Fruit fly (Drosophila melanogaster): ENCODE results near the gene Ptp69D.

The Ptp69D gene

DNA sequence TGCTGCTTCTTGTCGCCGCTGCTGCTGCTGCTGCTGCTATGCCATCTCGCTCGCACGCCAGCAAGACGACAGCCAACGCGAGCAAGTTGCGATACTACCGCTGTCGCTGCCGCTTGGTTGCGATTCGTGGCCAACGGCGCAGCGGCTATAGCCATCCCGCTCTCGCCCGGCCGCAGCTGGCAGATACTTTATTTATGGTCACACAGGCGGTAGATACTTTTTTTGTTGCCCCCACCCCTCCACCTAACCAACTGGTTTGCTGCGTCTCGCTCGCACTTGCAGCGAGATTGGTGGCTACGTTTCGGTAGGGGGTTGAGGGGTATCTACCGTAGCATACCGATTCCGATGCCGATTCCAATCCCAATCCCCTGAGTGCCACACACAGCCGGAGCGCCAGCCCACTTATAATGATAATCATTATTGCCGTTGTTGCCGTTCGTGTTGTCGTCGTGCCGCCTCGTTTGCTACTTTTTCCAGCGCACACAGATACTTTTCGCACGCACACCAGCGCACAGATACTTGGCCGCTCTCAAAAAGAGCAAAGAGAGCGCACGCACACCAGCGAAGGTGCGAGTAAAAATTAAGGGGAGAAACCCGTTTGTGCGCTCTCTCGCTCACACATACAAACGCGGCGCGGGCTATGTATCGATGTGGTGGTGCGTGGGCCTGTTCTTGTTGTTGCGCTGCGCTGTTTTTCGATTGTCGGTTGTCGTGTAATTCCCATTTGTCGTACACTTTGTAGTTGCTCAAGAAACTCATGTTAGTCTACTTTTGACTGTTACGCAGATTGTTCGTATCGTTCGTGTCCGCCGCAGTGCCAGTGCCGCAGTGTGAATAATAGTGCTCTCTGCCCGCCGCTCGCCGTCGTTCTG is 41.6 kb upstream of the Ptp69D start, which contains the start of gene mirr (continued):
- TF ChIP-seq OdsH (GFP tag; optimal IDR thresholded peaks at IDR 0.05) (no peak), CG11902 (GFP tag; optimal IDR thresholded peaks at IDR 0.05) (no peak), Sox102F (GFP tag; optimal IDR thresholded peaks at IDR 0.05) (peak; percentile 32), CG16779 (tag; optimal IDR thresholded peaks at IDR 0.05) (no peak), CG8632 (GFP tag; optimal IDR thresholded peaks at IDR 0.05) (no peak), Eip78C (GFP tag) (no peak), Smox (GFP tag; optimal IDR thresholded peaks at IDR 0.05) (no peak), CG15336 (GFP tag; IDR thresholded peaks at IDR 0.05) (no peak), CG31627 (GFP tag; optimal IDR thresholded peaks at IDR 0.05) (no peak), salr (GFP tag; optimal IDR thresholded peaks at IDR 0.05) (peak; percentile 2 to 9), lz (GFP tag; optimal IDR thresholded peaks at IDR 0.05) (no peak), Hr38 (GFP tag; optimal IDR thresholded peaks at IDR 0.05) (no peak), acj6 (GFP tag; optimal IDR thresholded peaks at IDR 0.05) (no peak), Met (GFP tag; optimal IDR thresholded peaks at IDR 0.05) (peak; percentile 13), CG6792 (GFP tag; optimal IDR thresholded peaks at IDR 0.05) (no peak), Hr4 (GFP tag; optimal IDR thresholded peaks at IDR 0.05) (no peak), CG6163 (GFP tag; IDR thresholded peaks at IDR 0.05) (peak; percentile 46; the same call in 2 of the 3 replicates), CG6808 (GFP tag; optimal IDR thresholded peaks at IDR 0.05) (peak; percentile 46), CG7368 (GFP tag; optimal IDR thresholded peaks at IDR 0.05) (peak; percentile 40), Ets21C (GFP tag; optimal IDR thresholded peaks at IDR 0.05) (no peak), Hr39 (GFP tag; optimal IDR thresholded peaks at IDR 0.05) (no peak)

DNA sequence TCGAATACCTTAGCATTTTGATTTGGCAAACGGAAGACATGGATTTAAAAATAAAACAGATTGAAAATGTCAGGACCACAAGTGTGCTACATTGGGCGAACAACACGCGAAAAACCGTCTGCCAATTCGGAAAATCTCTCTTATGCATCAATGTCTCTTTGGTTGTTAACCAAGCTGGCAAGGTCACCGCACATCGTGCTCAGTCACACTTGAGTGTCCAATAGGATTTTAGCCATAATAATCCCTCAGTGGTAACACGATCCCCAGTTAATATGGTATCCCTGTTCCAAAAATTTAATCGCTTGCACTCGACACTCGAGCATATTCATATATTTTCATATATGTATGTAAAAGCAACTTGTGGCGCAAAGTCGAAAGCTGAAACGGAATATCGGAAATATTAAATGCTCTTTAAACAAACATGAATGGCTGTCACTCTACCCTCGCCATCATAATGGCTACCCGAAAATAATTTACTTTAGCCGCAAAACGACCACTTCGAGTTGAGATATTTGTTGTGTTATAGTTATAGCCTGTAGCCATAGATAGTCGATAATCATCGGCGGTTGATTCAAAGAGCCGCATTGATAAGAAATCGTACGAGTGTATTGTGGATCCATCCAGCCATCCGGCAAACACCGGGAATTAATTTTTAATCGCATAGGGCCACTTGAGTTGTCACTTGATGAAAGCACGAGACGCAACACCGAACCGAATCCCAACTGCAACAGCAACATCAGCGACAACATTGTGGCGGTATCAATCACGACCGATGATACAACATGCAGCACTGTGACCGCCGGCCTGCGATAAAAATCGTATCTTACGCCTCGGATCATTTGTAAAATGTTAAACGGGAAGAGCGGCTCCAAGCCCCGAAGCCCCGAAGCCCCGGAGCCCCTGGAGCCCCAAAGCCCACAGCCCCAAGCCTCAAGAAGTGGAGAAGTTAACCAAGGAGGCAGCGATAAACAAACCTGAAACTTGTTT is 39.9 kb upstream of the Ptp69D start:
- TF ChIP-seq CG8319 (GFP tag; optimal IDR thresholded peaks at IDR 0.05) (no peak), CG6276 (GFP tag; optimal IDR thresholded peaks at IDR 0.05) (no peak), cyc (GFP tag; optimal IDR thresholded peaks at IDR 0.05) (no peak), Eip78C (GFP tag) (peak; percentile 35), Gug (GFP tag; IDR thresholded peaks at IDR 0.05) (no peak), dsx (GFP tag; optimal IDR thresholded peaks at IDR 0.05; ENCODE audit: poor library complexity, severe bottlenecking) (peak; percentile 56), Smox (GFP tag; optimal IDR thresholded peaks at IDR 0.05) (no peak), CG1621 (tag; optimal IDR thresholded peaks at IDR 0.05) (no peak)

DNA sequence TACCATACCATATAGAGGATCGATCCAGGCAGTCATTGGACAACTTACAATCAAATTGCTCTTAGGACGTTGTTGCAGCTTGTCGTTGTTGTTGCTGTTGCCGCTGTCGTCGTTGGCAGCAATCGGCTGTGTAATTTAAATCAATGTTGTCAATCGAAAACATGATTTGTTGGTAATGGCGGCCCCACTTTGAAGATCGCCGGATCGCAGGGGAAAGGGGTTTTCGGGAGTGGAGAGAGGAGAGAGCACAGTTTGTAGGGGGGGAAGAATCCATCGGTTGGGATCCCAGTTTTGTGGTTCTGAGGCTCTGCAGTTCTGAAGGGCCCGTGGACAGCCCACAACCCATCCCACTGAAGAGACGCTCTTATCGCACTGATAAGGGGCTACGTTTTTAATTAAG is 39.0 kb upstream of the Ptp69D start:
- TF ChIP-seq fkh (GFP tag; optimal IDR thresholded peaks at IDR 0.05) = peak; percentile 22
- TF ChIP-seq esn (GFP tag; optimal IDR thresholded peaks at IDR 0.05) = no peak
- TF ChIP-seq Eip78C (GFP tag) = no peak
- no peak for TF ChIP-seq Met (GFP tag; optimal IDR thresholded peaks at IDR 0.05)
- TF ChIP-seq Ets96B (tag; optimal IDR thresholded peaks at IDR 0.05) = no peak
- TF ChIP-seq cyc (GFP tag; optimal IDR thresholded peaks at IDR 0.05) = no peak

DNA sequence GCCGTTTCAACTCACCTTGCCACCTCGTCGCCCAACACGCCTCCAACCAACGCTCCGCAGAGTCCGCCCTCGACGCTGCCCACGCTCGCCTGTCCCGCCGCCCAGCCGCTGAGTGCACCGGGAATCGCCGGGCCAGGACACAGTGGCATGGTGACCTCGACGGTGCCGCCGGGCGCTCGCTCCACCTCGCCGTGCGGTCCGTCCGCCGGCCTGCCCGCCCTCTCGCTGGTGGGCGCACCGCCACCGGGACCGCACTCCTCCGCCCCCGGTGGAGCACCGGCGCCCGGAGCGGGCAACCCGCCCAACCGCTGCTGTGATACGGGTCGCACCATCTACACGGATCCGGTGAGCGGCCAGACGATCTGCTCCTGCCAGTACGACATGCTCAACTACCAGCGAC is 38.2 kb upstream of the Ptp69D start:
- no peak for TF ChIP-seq CG7368 (GFP tag; optimal IDR thresholded peaks at IDR 0.05)

DNA sequence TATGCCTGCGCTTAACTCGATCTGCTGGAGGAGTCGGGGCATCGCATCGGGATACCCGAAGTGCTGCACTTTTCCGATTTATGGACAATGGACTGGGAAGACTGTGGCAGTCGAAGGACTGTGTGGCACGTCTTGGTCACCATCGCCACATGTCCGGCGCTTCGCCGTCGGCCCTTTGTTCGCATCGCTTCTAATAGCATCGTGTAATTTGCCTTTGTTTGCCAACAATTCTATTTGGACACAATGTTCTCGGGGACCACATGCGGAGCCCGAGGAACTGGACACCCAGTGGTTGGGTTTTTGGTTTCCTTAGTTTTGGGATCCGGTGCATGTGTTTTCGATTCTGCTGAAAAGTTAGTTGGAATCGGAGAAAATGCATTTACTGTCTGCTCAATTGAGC is 37.2 kb upstream of the Ptp69D start:
- TF ChIP-seq Hr4 (GFP tag; optimal IDR thresholded peaks at IDR 0.05) (no peak), acj6 (GFP tag; optimal IDR thresholded peaks at IDR 0.05) (no peak), fkh (GFP tag; optimal IDR thresholded peaks at IDR 0.05) (no peak), Blimp-1 (GFP tag; optimal IDR thresholded peaks at IDR 0.05) (no peak)

Measured in whole organism, prepupa.